Fruit fly (Drosophila melanogaster) whole organism, larva: ENCODE data around the gene CG8087.

ENCODE experiments used
- noc ChIP-seq: fragments of 200-800 bp; sonication (Bioruptor generic); optimal IDR thresholded peaks from 3 replicates; lab custom pipeline; 2019; ENCODE audit warnings: missing biosample characterization, mild to moderate bottlenecking, missing genetic modification characterization, moderate library complexity

Gene CG8087

DNA sequence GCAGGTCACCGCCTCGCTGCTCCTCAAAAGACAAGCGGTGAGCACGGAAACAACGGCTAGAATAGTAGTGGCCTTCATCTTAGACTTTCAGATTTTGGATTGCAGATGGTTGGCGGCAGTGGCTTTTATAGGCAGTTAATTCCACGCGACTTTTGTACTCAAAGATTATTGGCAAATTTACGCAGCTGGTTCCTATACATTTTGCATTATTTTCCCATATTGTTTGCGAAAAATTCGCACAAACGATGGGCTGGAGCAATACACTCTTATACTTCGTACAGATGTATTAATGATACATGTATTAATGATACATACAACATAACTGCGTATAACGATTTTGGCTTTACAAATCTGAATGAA, at the start of gene CG8087:
CG8087 (minus strand) TSS at position 101 of the 360 bp plus-strand sequence.
- TF ChIP-seq noc (tag; lab: Kevin White, UChicago), result no peak

DNA sequence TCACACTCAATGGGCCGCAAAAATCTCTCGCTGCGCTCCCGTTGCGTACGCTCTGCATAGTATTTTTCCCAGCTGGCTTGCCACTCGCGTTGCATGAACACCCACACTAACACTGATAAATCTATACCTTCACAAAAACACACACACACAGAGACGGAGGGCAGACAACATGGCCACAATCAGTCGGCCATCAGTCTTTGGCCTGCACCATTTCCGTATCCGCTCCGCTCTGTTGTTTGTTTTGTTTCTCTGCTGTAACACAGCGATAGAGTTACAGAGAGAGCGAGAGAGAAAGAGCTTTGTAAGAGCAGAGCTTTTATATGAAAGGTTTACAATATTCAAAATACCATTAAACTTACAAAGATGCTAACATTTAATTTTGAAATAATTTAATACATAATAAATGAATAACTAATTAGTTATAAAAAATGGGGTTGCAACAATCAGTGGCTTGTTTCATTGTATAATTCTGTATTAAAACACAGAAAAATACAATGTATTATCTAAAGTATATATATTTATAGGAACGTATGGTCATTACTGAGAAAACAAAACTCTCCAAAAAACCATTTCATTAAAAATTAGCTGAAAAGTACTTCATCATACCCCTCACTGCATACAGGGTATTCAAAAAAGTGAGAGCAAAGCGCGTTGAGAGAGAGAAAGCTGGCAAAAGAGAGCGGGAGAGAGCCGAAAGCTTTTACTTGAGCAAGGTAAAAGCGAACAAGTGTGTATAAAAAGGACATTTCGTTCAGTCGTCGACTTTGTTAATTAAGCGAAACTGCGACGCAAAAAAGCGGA, 44.5 kb upstream of the CG8087 start, which contains the start of gene CG14853:
CG14853 (plus strand) TSS at position 751 of the 801 bp plus-strand sequence.
- TF ChIP-seq noc (tag; lab: Kevin White, UChicago), result no peak

DNA sequence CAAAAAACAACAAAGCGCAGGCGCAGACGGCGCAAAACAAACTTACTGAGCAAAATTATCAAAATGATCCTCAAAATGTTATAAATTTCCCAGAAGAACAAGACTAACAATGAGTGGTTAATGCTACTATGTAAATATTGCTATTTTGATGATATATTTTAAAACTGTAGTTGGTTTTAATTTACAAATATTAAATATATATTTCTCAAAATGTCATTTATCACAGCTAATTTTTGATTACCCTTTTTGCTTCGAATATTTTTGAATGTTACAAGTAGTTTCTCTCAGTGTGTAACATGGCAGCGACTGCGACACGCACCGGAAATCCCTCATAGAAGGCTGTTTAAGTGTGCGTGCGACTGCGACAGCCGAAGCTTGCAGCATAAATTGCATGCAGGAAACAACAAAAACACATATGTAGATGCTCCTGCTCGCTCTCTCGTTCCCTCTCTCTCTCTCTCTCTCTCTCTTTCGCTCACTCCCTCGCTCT, 33.4 kb upstream of the CG8087 start:
- no peak for TF ChIP-seq noc (tag; lab: Kevin White, UChicago)

DNA sequence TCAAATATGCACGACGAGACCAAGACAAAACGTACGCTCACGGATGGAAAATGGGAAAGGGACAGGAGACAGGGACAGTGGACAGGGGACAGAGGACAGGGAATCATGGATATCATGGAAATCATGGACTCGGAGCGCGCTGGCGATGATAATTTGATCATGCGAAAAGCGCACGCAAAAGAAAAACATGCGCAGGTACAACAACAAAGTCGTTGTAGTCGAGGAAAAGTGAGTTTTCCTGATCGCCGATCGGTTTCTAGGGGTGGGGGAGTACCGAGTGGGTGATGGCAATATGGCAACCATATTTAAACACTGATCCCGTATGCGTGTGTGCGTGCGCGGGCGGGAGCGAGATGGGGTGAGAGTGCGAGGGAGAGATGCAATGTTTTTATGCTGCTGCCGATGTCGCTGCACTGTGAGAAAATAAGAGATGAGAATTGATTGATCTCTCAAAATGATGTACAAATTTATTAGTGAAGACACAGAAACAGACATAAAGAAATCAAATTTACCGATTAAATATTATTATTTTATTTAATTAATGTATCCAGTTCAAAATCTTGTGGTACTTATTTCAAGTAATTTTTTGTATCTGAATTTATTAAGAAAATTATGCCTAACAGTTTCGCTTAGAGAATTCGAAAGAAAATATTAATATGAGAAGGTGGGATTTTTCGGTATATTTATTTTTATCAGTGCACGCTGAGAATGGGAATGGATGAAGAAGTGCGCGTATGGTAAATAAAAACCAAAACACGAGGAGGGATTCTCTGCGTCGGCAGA, 26.3 kb upstream of the CG8087 start:
- no peak for TF ChIP-seq noc (tag; lab: Kevin White, UChicago)

DNA sequence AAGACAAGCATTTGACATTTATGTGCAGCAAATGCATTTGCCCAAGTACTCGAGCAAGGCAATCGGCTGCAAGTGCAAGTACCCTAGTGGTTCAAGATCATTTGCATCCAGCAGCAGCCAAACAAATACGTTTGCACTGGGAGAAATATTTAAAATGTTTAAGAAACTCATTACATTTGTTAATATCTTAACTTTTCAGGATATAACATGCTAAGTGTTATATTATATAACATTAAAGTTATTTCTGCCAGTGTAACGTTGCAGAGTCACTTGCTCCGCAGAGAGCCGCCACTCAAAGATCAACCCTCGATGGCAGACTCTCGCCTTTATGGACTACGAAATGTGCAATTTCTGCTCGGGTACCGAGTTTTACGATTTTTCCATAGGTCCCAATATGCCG, 24.9 kb upstream of the CG8087 start:
- TF ChIP-seq noc (tag; lab: Kevin White, UChicago), result no peak

DNA sequence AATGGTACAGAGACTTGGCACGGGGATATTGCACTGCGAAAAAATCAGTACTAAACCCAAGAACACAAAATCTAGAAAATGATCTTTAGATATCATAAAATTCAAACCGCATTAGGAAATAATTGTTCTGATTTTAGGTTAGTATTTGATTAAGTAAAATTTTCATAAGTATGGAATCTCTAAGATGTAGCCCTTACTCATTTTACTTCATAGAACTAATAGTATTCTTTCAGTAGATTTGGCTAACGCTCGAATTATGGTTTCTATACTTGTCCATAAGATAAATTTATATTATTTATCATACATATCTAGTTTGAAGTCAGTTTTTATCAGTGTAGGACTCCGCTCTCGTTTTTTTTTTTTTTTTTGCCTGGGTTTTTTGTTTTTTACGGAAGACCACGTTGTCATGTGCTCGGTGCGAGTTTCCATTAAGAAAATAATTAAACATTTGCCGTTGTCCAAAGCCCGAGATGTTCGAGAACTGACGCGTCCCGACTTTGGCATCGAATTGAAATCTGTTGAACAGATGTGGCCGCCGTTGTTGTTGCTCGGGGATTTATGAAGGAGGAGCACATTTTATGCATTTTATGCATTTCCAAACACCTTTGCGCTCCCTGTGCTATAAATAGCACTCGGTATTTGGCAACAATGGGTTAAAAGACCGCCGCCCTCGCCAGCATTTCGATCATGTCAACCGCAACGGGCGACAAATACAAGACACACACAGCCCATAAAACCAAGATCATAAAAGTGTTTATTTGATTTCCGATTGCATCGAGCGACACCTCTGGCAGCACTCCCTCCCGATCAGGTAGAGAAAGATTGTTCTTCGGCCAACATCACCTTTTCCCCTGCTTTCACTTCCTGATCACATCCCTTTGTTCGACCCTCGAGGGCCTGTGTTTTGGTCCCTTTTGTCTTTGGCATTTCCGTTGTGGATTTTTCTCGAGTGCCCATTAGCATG, 22.2 kb upstream of the CG8087 start:
- TF ChIP-seq noc (tag; lab: Kevin White, UChicago), result no peak

DNA sequence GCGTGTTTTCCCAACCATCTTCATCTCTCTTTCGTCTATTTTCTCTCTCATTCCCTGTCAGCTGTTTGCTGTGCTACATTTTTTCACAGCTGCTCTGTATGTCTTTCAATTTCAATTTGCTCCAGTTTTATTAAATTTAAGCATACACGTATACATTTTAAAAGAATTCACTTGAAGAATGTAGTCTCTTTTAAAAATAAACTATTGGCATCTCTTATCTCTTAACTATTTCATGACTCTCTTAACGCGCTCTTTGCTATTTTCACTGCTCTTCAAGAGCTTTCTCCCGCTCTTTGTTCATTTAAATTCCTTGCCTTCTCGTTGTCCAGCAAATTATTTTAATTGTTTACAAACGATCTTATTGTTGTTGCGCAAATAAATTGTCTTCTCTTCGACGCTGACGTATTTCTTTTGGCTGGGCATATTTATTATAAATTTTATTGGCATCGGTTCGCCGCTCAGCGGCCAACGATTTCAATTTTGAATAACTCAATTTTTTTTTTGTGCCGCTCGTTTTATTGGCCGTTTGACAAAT, 15.5 kb upstream of the CG8087 start:
- no peak for TF ChIP-seq noc (tag; lab: Kevin White, UChicago)

DNA sequence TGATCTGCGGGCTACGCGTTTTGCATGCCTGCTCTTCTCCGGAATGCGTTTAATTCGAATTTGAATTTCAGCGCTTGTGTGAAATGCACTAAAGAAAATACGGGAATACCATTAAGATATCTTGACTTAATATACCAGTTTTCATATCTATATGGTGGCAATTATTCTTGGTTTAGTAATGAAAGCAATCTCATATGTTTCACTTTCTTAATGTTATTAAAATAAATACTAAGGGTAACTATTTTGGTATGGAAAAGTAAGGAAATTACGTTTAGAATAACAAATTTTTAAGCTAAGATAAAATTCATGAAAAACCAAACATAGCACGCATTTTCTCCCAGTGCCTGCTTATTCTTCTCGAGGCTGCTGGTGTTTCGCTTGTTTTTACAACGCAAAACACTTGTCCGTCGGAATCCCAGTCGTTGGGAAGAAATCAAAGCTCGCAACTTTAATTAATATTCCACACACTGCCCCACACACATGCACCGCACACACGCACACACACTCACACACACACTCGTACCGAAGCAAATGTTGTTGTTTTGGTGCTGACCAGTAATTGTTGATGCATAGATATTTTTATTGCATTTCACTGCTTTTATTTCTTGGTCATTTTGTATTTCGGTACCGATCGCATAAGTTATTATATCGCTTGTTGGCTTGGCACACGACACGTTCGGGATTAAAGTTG, 13.3 kb upstream of the CG8087 start:
- TF ChIP-seq noc (tag; lab: Kevin White, UChicago), result no peak

DNA sequence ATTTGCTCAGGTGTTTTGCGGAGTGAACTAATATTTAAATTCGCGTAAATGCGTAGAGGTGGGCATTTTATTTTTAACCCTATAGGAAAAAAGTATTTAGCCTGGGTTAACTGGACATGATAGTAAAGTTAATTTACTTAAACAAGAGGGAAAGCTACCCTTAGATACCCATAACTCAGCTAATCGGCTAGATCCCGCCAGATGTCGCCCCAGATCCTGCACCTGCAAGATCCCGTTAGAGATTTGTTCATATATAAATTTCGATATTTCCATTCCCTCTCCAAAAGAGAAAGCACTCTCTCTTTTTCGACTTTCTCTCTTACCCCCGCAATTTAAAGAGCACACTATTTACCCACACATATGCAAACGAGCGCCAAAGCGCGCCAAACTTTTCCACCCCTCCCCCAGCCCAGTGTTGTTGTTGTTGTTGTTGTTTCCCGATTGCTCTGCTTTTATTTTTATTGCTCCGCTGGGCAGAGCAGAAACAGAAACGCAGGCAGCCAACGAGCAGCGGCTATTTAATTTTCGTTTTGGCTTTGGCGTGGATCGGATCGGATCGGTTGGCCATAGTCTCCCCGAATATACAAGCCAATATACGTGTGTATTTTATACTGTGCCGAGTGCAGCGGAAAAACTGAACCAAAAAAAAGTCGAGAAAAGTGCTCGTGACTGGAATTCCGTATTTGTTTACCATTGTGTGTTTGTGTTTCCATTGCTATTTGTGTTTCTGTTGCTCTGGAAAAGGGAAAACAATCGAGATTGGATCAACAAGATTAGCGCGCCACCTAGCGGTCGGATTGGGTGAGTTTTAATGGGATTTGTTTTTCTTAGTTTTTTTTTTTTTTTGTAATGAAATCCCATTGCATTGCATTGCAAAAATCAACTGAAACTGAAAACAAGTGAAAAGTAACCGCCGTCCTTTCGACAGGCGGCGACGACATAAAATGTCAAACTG, 12.4 kb upstream of the CG8087 start, which contains the start of gene stumps:
stumps (plus strand) TSS at position 526 of the 955 bp plus-strand sequence.
- TF ChIP-seq noc (tag; lab: Kevin White, UChicago), result no peak

DNA sequence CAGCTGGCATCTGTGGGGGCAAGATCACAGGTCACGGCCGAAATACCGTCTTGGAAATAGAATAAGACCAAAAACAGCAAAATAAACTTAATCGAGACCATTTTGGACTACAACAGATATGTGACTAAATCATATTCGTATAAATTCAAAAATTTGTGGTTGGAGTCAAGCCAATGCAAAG, 11.8 kb upstream of the CG8087 start, which contains the start of gene CG44094:
CG44094 (minus strand) TSS at position 101 of the 181 bp plus-strand sequence.
- TF ChIP-seq noc (tag; lab: Kevin White, UChicago), result no peak

DNA sequence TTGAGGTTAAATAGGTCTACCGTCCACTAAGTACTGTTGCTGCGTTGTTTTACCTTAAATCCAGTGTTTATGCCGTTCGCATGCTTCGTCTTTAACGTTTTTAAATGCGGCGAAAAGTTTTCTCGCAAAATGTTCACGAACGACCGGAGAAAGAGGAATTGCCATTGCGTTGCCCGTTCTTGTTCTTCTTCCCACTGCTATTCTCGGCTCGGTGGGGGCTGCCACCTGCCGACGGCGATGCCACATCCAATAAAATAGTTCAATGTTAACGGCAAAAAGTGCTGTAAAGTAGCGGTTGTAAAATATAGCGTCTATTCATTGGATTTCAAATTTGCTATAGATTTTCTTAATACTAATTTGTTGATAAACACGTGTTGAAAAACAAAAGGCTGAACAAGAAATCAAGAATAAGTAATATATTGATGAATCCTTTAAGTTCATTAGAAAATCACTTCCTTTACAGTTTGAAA, 11.1 kb upstream of the CG8087 start, which contains the start of gene CG7987:
CG7987 (minus strand) TSS at position 170 of the 470 bp plus-strand sequence.
- no peak for TF ChIP-seq noc (tag; lab: Kevin White, UChicago)

DNA sequence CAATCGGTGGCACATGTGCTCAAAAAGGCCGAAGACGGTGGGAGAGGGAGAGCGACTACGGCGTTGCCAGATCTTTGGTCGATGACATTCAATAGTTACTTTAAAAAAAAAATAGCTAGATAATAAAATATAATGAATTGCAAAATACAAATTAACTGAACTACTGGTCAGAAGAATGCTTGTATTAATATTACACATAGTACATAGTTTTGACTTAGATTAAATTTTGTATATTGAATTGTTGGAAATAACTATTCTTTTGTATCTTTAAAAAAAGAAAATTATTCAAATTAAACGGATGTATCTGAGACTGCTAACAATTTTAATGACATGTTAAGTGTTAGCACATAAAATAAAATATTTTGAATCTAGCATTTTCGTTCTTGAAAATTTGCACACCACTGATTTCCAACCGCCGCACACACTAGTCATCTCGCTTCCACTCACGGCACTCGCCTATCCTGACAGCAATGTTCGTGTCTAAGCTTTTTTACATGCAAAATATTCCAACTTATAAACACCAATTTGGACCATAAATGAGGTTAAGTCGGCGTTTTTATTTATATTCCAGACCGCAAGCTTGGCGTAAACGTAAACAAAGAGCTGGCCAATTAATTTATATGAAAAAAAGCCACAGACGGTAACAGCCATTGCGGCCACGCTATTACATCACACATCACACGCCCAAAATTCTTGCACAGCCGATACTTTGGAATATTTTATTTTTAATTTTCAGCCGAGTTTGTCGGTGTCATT, 10.5 kb upstream of the CG8087 start:
- TF ChIP-seq noc (tag; lab: Kevin White, UChicago), result peak; percentile 79
